Fruit fly (Drosophila melanogaster): Measurements from ENCODE around the gene CG18294.

Gene CG18294

dm6 chr3L:19516547-19516946 lies 41.2 kb upstream of the CG18294 start (continued):
- TF ChIP-seq E2f2 (GFP tag; IDR thresholded peaks at IDR 0.05) (peak; percentile 62), pan (optimal IDR thresholded peaks at IDR 0.05) (no peak), pan (GFP tag; optimal IDR thresholded peaks at IDR 0.05 in 1 of 2, IDR thresholded peaks at IDR 0.05 in 1 of 2) (peak in 1 of 2 experiments; percentile 93), CG10147 (GFP tag; optimal IDR thresholded peaks at IDR 0.05) (peak; percentile 81), repo (GFP tag; optimal IDR thresholded peaks at IDR 0.05) (peak; percentile 92), Trl (optimal IDR thresholded peaks at IDR 0.05) (no peak), Trl (GFP tag; optimal IDR thresholded peaks at IDR 0.05) (peak; percentile 98), Meics (GFP tag; optimal IDR thresholded peaks at IDR 0.05) (peak; percentile 92), CG17328 (GFP tag; IDR thresholded peaks at IDR 0.05) (peak; percentile 92), lov (optimal IDR thresholded peaks at IDR 0.05) (no peak), lov (GFP tag; IDR thresholded peaks at IDR 0.05) (peak; percentile 95), Mes4 (GFP tag; optimal IDR thresholded peaks at IDR 0.05) (peak; percentile 75), chm (GFP tag; IDR thresholded peaks at IDR 0.05) (no peak), onecut (GFP tag; IDR thresholded peaks at IDR 0.05) (peak; percentile 87), Awh (GFP tag; IDR thresholded peaks at IDR 0.05) (peak; percentile 88), Lim3 (GFP tag; IDR thresholded peaks at IDR 0.05) (peak; percentile 40; the same call in 1 of the 2 replicates), disco-r (GFP tag; optimal IDR thresholded peaks at IDR 0.05) (peak; percentile 93), CG7963 (GFP tag; IDR thresholded peaks at IDR 0.05; ENCODE audit: partially characterized antibody) (no peak), ind (GFP tag; optimal IDR thresholded peaks at IDR 0.05) (peak; percentile 87), yki (optimal IDR thresholded peaks at IDR 0.05) (peak; percentile 6), vvl (GFP tag; IDR thresholded peaks at IDR 0.05) (peak; percentile 96), CG17612 (GFP tag; IDR thresholded peaks at IDR 0.05) (peak; percentile 78), Usf (GFP tag; optimal IDR thresholded peaks at IDR 0.05) (peak; percentile 70), Dfd (GFP tag; optimal IDR thresholded peaks at IDR 0.05) (peak in 1 of 2 experiments; percentile 17), Camta (GFP tag; optimal IDR thresholded peaks at IDR 0.05) (peak; percentile 97), hb (GFP tag; IDR thresholded peaks at IDR 0.05; ENCODE audit: partially characterized antibody) (no peak), ewg (GFP tag; optimal IDR thresholded peaks at IDR 0.05) (peak; percentile 75), fd102C (GFP tag; optimal IDR thresholded peaks at IDR 0.05) (peak; percentile 83), ap (GFP tag; IDR thresholded peaks at IDR 0.05) (peak; percentile 79), lola (GFP tag; optimal IDR thresholded peaks at IDR 0.05) (no peak), CG30431 (GFP tag; optimal IDR thresholded peaks at IDR 0.05) (peak; percentile 91), bsh (GFP tag; optimal IDR thresholded peaks at IDR 0.05) (no peak), CG17361 (GFP tag; IDR thresholded peaks at IDR 0.05) (peak; percentile 86), fd3F (GFP tag; optimal IDR thresholded peaks at IDR 0.05) (peak; percentile 79), CG43689 (GFP tag; IDR thresholded peaks at IDR 0.05) (peak; percentile 88), crp (GFP tag; optimal IDR thresholded peaks at IDR 0.05) (peak in 1 of 2 experiments; percentile 50), CG10565 (GFP tag; optimal IDR thresholded peaks at IDR 0.05) (peak; percentile 76), gsb (GFP tag; IDR thresholded peaks at IDR 0.05) (peak; percentile 81), CG3407 (GFP tag; optimal IDR thresholded peaks at IDR 0.05) (peak; percentile 86), otp (GFP tag; IDR thresholded peaks at IDR 0.05) (peak; percentile 90), Hsf (GFP tag; optimal IDR thresholded peaks at IDR 0.05) (peak; percentile 92), toy (GFP tag; IDR thresholded peaks at IDR 0.05) (peak; percentile 88), CG18764 (GFP tag; optimal IDR thresholded peaks at IDR 0.05) (peak; percentile 89), Mad (GFP tag; optimal IDR thresholded peaks at IDR 0.05) (peak; percentile 81), tup (GFP tag; optimal IDR thresholded peaks at IDR 0.05) (no peak), pnt (GFP tag; optimal IDR thresholded peaks at IDR 0.05) (peak; percentile 89), CG10979 (tag; optimal IDR thresholded peaks at IDR 0.05) (no peak), gsb-n (tag; optimal IDR thresholded peaks at IDR 0.05) (peak; percentile 78), pzg (GFP tag; optimal IDR thresholded peaks at IDR 0.05) (peak; percentile 15), CG4730 (GFP tag; IDR thresholded peaks at IDR 0.05) (peak; percentile 95), Lpt (GFP tag; optimal IDR thresholded peaks at IDR 0.05) (no peak), CG15479 (GFP tag; optimal IDR thresholded peaks at IDR 0.05) (no peak), CG8478 (optimal IDR thresholded peaks at IDR 0.05) (peak; percentile 84)

Measured in whole organism, embryonic.